Worm (Caenorhabditis elegans) whole organism, late embryonic: ENCODE results near the gene Y36E3A.2.

Experiments used
- C08G9.2 ChIP-seq: sonication (generic microtip); optimal IDR thresholded peaks from 2 replicates; lab custom pipeline; 2016; ENCODE audit warnings: mild to moderate bottlenecking, missing genetic modification characterization, moderate library complexity, missing compliant biosample characterization
- C38D4.7 ChIP-seq: fragments of 200-800 bp; sonication (Bioruptor generic); optimal IDR thresholded peaks from 2 replicates; lab custom pipeline; 2018; ENCODE audit warnings: mild to moderate bottlenecking, missing genetic modification characterization, moderate library complexity, missing compliant biosample characterization
- F13H6.1 ChIP-seq: sonication (generic microtip); optimal IDR thresholded peaks from 2 replicates; lab custom pipeline; 2016; ENCODE audit warnings: missing genetic modification characterization, missing compliant biosample characterization
- K02D7.2 ChIP-seq: sonication (generic microtip); optimal IDR thresholded peaks from 2 replicates; lab custom pipeline; 2017; ENCODE audit warnings: mild to moderate bottlenecking, missing genetic modification characterization, missing compliant biosample characterization
- K09A11.1 ChIP-seq: sonication (generic microtip); optimal IDR thresholded peaks from 2 replicates; lab custom pipeline; 2017; ENCODE audit warnings: antibody characterized with exemption, mild to moderate bottlenecking, missing genetic modification characterization, missing compliant biosample characterization; ENCODE audit not compliant: insufficient read depth
- T23F11.4 ChIP-seq: fragments of 200-800 bp; sonication (Bioruptor generic); optimal IDR thresholded peaks from 2 replicates; lab custom pipeline; 2018; ENCODE audit warnings: mild to moderate bottlenecking, missing genetic modification characterization, missing compliant biosample characterization
- ahr-1 ChIP-seq: sonication (generic microtip); optimal IDR thresholded peaks from 2 replicates; lab custom pipeline; 2016; ENCODE audit warnings: missing genetic modification characterization, missing compliant biosample characterization
- ama-1 ChIP-seq: fragments of 150-350 bp; optimal IDR thresholded peaks from 2 replicates; lab custom pipeline; 2014
- ceh-14 ChIP-seq: sonication (generic microtip); optimal IDR thresholded peaks from 2 replicates; lab custom pipeline; 2016; ENCODE audit warnings: missing genotype, missing genetic modification characterization, missing compliant biosample characterization
- ceh-18 ChIP-seq: sonication (generic microtip); optimal IDR thresholded peaks from 2 replicates; lab custom pipeline; 2016; ENCODE audit warnings: missing genetic modification characterization, missing compliant biosample characterization
- ceh-2 ChIP-seq: sonication (generic microtip); optimal IDR thresholded peaks from 2 replicates; lab custom pipeline; 2016; ENCODE audit warnings: missing genotype, missing genetic modification characterization, missing compliant biosample characterization
- ceh-22 ChIP-seq: sonication (generic microtip); optimal IDR thresholded peaks from 2 replicates; lab custom pipeline; 2017; ENCODE audit warnings: missing biosample characterization, missing genetic modification characterization
- ceh-30 ChIP-seq: fragments of 150-350 bp; optimal IDR thresholded peaks from 2 replicates; lab custom pipeline; 2014; ENCODE audit warnings: missing biosample characterization, missing genetic modification characterization
- ceh-31 ChIP-seq: sonication (generic microtip); optimal IDR thresholded peaks from 2 replicates; lab custom pipeline; 2016; ENCODE audit warnings: missing genetic modification characterization, missing compliant biosample characterization
- elt-2 ChIP-seq: sonication (generic microtip); optimal IDR thresholded peaks from 2 replicates; lab custom pipeline; 2016; ENCODE audit warnings: missing genetic modification reagents, missing genetic modification characterization, missing compliant biosample characterization
- ets-4 ChIP-seq: sonication (generic microtip); optimal IDR thresholded peaks from 2 replicates; lab custom pipeline; 2016; ENCODE audit warnings: missing genetic modification characterization, missing compliant biosample characterization
- fax-1 ChIP-seq: sonication (generic microtip); optimal IDR thresholded peaks from 2 replicates; lab custom pipeline; 2016; ENCODE audit warnings: missing genotype, missing genetic modification characterization, missing compliant biosample characterization
- fkh-10 ChIP-seq: fragments of 150-350 bp; optimal IDR thresholded peaks from 2 replicates; lab custom pipeline; 2014; ENCODE audit warnings: missing biosample characterization, missing genetic modification reagents, missing genetic modification characterization
- gmeb-2 ChIP-seq: sonication (generic microtip); optimal IDR thresholded peaks from 2 replicates; lab custom pipeline; 2016; ENCODE audit warnings: missing genetic modification characterization, inconsistent platforms, missing compliant biosample characterization
- hlh-6 ChIP-seq: sonication (generic microtip); optimal IDR thresholded peaks from 2 replicates; lab custom pipeline; 2016; ENCODE audit warnings: missing genotype, missing genetic modification characterization, missing compliant biosample characterization
- hlh-8 ChIP-seq: sonication (generic microtip); optimal IDR thresholded peaks from 2 replicates; lab custom pipeline; 2016; ENCODE audit warnings: missing genotype, missing genetic modification characterization, missing compliant biosample characterization
- lin-11 ChIP-seq: fragments of 200-800 bp; sonication (Bioruptor generic); optimal IDR thresholded peaks from 2 replicates; lab custom pipeline; 2018; ENCODE audit warnings: mild to moderate bottlenecking, missing genetic modification characterization, missing compliant biosample characterization
- madf-2 ChIP-seq: sonication (generic microtip); optimal IDR thresholded peaks from 2 replicates; lab custom pipeline; 2017; ENCODE audit warnings: missing genetic modification characterization, missing compliant biosample characterization
- mec-3 ChIP-seq: sonication (generic microtip); optimal IDR thresholded peaks from 2 replicates; lab custom pipeline; 2016; ENCODE audit warnings: borderline replicate concordance, missing genetic modification characterization, missing compliant biosample characterization
- nfya-1 ChIP-seq: sonication (generic microtip); optimal IDR thresholded peaks from 2 replicates; lab custom pipeline; 2017; ENCODE audit warnings: missing genetic modification characterization, mild to moderate bottlenecking, missing compliant biosample characterization, antibody characterized with exemption, moderate library complexity
- npax-4 ChIP-seq: sonication (generic microtip); optimal IDR thresholded peaks from 2 replicates; lab custom pipeline; 2016; ENCODE audit warnings: missing genetic modification characterization, missing compliant biosample characterization
- pat-9 ChIP-seq: fragments of 200-800 bp; sonication (Bioruptor generic); optimal IDR thresholded peaks from 2 replicates; lab custom pipeline; 2018; ENCODE audit warnings: mild to moderate bottlenecking, missing genetic modification characterization, moderate library complexity, missing compliant biosample characterization
- pax-1 ChIP-seq: fragments of 150-350 bp; optimal IDR thresholded peaks from 2 replicates; lab custom pipeline; 2014; ENCODE audit warnings: missing biosample characterization, missing genetic modification characterization
- pqm-1 ChIP-seq: sonication (generic microtip); optimal IDR thresholded peaks from 2 replicates; lab custom pipeline; 2016; ENCODE audit warnings: missing genetic modification characterization, missing compliant biosample characterization
- pros-1 ChIP-seq: fragments of 150-350 bp; optimal IDR thresholded peaks from 2 replicates; lab custom pipeline; 2014; ENCODE audit warnings: missing biosample characterization, missing genetic modification reagents, missing genetic modification characterization
- tbx-2 ChIP-seq: sonication (generic microtip); optimal IDR thresholded peaks from 2 replicates; lab custom pipeline; 2016; ENCODE audit warnings: missing genetic modification characterization, missing compliant biosample characterization
- unc-3 ChIP-seq, 2 experiments: fragments of 200-800 bp in 1 of 2; sonication (Bioruptor generic) in 1 of 2; sonication (generic microtip) in 1 of 2; conservative IDR thresholded peaks in 1 of 2; optimal IDR thresholded peaks in 1 of 2; 2 replicates each; pipeline versions ENCODE4 v1.3.6 to Lab custom; 2016 to 2022; ENCODE audit warnings: missing compliant biosample characterization in 2 of 2, missing genetic modification characterization in 2 of 2, missing genetic modification reagents in 1 of 2
- unc-42 ChIP-seq: sonication (generic microtip); optimal IDR thresholded peaks from 2 replicates; lab custom pipeline; 2016; ENCODE audit warnings: missing genotype, missing genetic modification characterization, missing compliant biosample characterization
- unc-55 ChIP-seq: sonication (generic microtip); optimal IDR thresholded peaks from 2 replicates; lab custom pipeline; 2017; ENCODE audit warnings: missing biosample characterization, missing genetic modification reagents, missing genetic modification characterization
- unc-86 ChIP-seq: sonication (generic microtip); optimal IDR thresholded peaks from 2 replicates; lab custom pipeline; 2016; ENCODE audit warnings: missing genetic modification characterization, missing compliant biosample characterization
- zip-5 ChIP-seq: sonication (generic microtip); optimal IDR thresholded peaks from 2 replicates; lab custom pipeline; 2016; ENCODE audit warnings: missing genetic modification characterization, missing compliant biosample characterization

The Y36E3A.2 gene

ce11 chrV:15444615-15445014 is 18.8 kb downstream of the Y36E3A.2 start, which contains the start of gene T26H5.9:
Gene T26H5.9, plus strand, starts transcription at chrV:15444916.
- TF ChIP-seq pat-9 (tag; lab: Kevin White, UChicago): no peak
- TF ChIP-seq hlh-6 (tag; lab: Kevin White, UChicago): no peak
- no peak for TF ChIP-seq ahr-1 (tag; lab: Kevin White, UChicago)
- TF ChIP-seq C08G9.2: no peak
- TF ChIP-seq fkh-10: no peak
- no peak for TF ChIP-seq fax-1 (tag; lab: Kevin White, UChicago)

- no peak for TF ChIP-seq C38D4.7 (GFP tag; lab: Kevin White, UChicago)
- TF ChIP-seq unc-86 (tag; lab: Kevin White, UChicago): no peak
- TF ChIP-seq T23F11.4 (GFP tag; lab: Kevin White, UChicago): no peak
- TF ChIP-seq unc-42 (tag; lab: Kevin White, UChicago): no peak
- no peak for TF ChIP-seq pros-1
- no peak for TF ChIP-seq npax-4 (tag; lab: Kevin White, UChicago)
- no peak for TF ChIP-seq ceh-2 (tag; lab: Kevin White, UChicago)
- no peak for TF ChIP-seq hlh-8 (tag; lab: Kevin White, UChicago)
- no peak for TF ChIP-seq ceh-30 (tag; lab: Kevin White, UChicago)
- no peak for TF ChIP-seq mec-3 (tag; lab: Kevin White, UChicago)
- no peak for TF ChIP-seq ets-4 (tag; lab: Kevin White, UChicago)
- no peak for TF ChIP-seq ceh-22
- TF ChIP-seq F13H6.1 (tag; lab: Kevin White, UChicago): no peak
- TF ChIP-seq pax-1 (tag; lab: Kevin White, UChicago): no peak
- no peak for TF ChIP-seq gmeb-2 (tag; lab: Kevin White, UChicago)
- no peak for TF ChIP-seq ceh-31 (tag; lab: Kevin White, UChicago)
- no peak for TF ChIP-seq K09A11.1 (tag; lab: Kevin White, UChicago)
- no peak for TF ChIP-seq unc-3 (GFP tag; conservative IDR thresholded peaks at IDR 0.05; lab: Robert Waterston, UW)
- TF ChIP-seq unc-3 (tag; optimal IDR thresholded peaks at IDR 0.05; lab: Kevin White, UChicago): no peak
These were observed 19.6 kb downstream of the Y36E3A.2 start, which contains the start of gene srh-239 for ce11 chrV:15445437-15445836. Gene srh-239, plus strand, starts transcription at chrV:15445737.

ce11 chrV:15448408-15448807 is 22.6 kb downstream of the Y36E3A.2 start, which contains the start of gene T26H5.4:
Gene T26H5.4, minus strand, starts transcription at chrV:15448701.
- TF ChIP-seq zip-5 (tag; lab: Kevin White, UChicago): no peak
- peak; percentile 57 for TF ChIP-seq elt-2
- no peak for TF ChIP-seq nfya-1 (tag; lab: Kevin White, UChicago)

- TF ChIP-seq zip-5 (tag; lab: Kevin White, UChicago): no peak
- no peak for TF ChIP-seq pqm-1
- no peak for TF ChIP-seq ama-1
- no peak for TF ChIP-seq ceh-31 (tag; lab: Kevin White, UChicago)
- TF ChIP-seq C38D4.7 (GFP tag; lab: Kevin White, UChicago): no peak
- no peak for TF ChIP-seq pax-1 (tag; lab: Kevin White, UChicago)
- no peak for TF ChIP-seq K02D7.2 (tag; lab: Kevin White, UChicago)
- TF ChIP-seq gmeb-2 (tag; lab: Kevin White, UChicago): no peak
- TF ChIP-seq ets-4 (tag; lab: Kevin White, UChicago): no peak
- TF ChIP-seq lin-11: no peak
- no peak for TF ChIP-seq F13H6.1 (tag; lab: Kevin White, UChicago)
These were observed 23.0 kb downstream of the Y36E3A.2 start, which contains the start of gene T26H5.14 for ce11 chrV:15448865-15449264. Gene T26H5.14, plus strand, starts transcription at chrV:15449165.

- TF ChIP-seq mec-3 (tag; lab: Kevin White, UChicago) (no peak), fkh-10 (no peak), npax-4 (tag; lab: Kevin White, UChicago) (no peak), nfya-1 (tag; lab: Kevin White, UChicago) (no peak), tbx-2 (tag; lab: Kevin White, UChicago) (no peak), madf-2 (tag; lab: Kevin White, UChicago) (no peak), gmeb-2 (tag; lab: Kevin White, UChicago) (no peak), ceh-18 (tag; lab: Kevin White, UChicago) (no peak), ceh-30 (tag; lab: Kevin White, UChicago) (no peak), ceh-2 (tag; lab: Kevin White, UChicago) (no peak), unc-55 (GFP tag; lab: Kevin White, UChicago) (no peak), zip-5 (tag; lab: Kevin White, UChicago) (no peak), hlh-8 (tag; lab: Kevin White, UChicago) (no peak), ceh-14 (tag; lab: Kevin White, UChicago) (no peak)
These were observed 25.6 kb downstream of the Y36E3A.2 start, which contains the start of gene srw-33 for ce11 chrV:15451421-15451820. Gene srw-33, minus strand, starts transcription at chrV:15451521.
